1 fruit fly cellular context compared by ENCODE assay signal in genomic region chr3R:9126902-9127625, dm6.
TF ChIP-seq lines count a peak whose summit lies in the region.

No protein-coding gene starts in this region.

TF ChIP-seq in whole organism, embryonic, 481 proteins besides CTCF, POLR2A, EP300 and RAD21 (continued from another document and continues in another):
- TF ChIP-seq CG9797 (GFP tag; optimal IDR thresholded peaks at IDR 0.05; lab: Kevin White, UChicago) (no peak), usp (GFP tag; optimal IDR thresholded peaks at IDR 0.05; lab: Kevin White, UChicago) (no peak), croc (GFP tag; conservative IDR thresholded peaks at IDR 0.05; lab: Robert Waterston, UW) (no peak; the same call in 2 of the 3 replicates), CG12942 (GFP tag; optimal IDR thresholded peaks at IDR 0.05; lab: Kevin White, UChicago) (no peak), ewg (GFP tag; optimal IDR thresholded peaks at IDR 0.05; lab: Kevin White, UChicago) (no peak), CG16863 (GFP tag; optimal IDR thresholded peaks at IDR 0.05; lab: Kevin White, UChicago) (no peak), CG30403 (GFP tag; optimal IDR thresholded peaks at IDR 0.05; lab: Kevin White, UChicago) (no peak), CG1602 (GFP tag; optimal IDR thresholded peaks at IDR 0.05; lab: Kevin White, UChicago) (no peak), chm (GFP tag; IDR thresholded peaks at IDR 0.05; lab: Robert Waterston, UW) (peak; percentile 34; the same call in 1 of the 2 replicates), CG15073 (GFP tag; optimal IDR thresholded peaks at IDR 0.05; lab: Kevin White, UChicago) (no peak), ac (GFP tag; optimal IDR thresholded peaks at IDR 0.05; lab: Kevin White, UChicago) (peak; percentile 31), nom (GFP tag; optimal IDR thresholded peaks at IDR 0.05; lab: Kevin White, UChicago) (no peak), ssp (GFP tag; IDR thresholded peaks at IDR 0.05; lab: Robert Waterston, UW) (no peak), CG17359 (tag; optimal IDR thresholded peaks at IDR 0.05; lab: Kevin White, UChicago) (peak; percentile 79), CG6254 (GFP tag; optimal IDR thresholded peaks at IDR 0.05; lab: Kevin White, UChicago) (peak; percentile 57), CG15696 (tag; optimal IDR thresholded peaks at IDR 0.05; lab: Kevin White, UChicago) (peak; percentile 85), CG17829 (tag; optimal IDR thresholded peaks at IDR 0.05; lab: Kevin White, UChicago) (peak; percentile 32), HLHmδ (GFP tag; optimal IDR thresholded peaks at IDR 0.05; lab: Kevin White, UChicago) (peak; percentile 83), Sin3A (optimal IDR thresholded peaks at IDR 0.05; lab: Kevin White, UChicago) (no peak), Jarid2 (GFP tag; optimal IDR thresholded peaks at IDR 0.05; lab: Kevin White, UChicago) (peak; percentile 62), Optix (GFP tag; IDR thresholded peaks at IDR 0.05; lab: Robert Waterston, UW) (no peak), Sox100B (GFP tag; optimal IDR thresholded peaks at IDR 0.05; lab: Kevin White, UChicago) (peak; percentile 89), CG14860 (GFP tag; IDR thresholded peaks at IDR 0.05; lab: Robert Waterston, UW; ENCODE audit: partially characterized antibody) (no peak), CG11723 (GFP tag; optimal IDR thresholded peaks at IDR 0.05; lab: Kevin White, UChicago) (no peak), z (GFP tag; IDR thresholded peaks at IDR 0.05; lab: Robert Waterston, UW) (0 out of 3 replicates have a peak, but pooled peaks have one; percentile 10), Oaz (GFP tag; IDR thresholded peaks at IDR 0.05; lab: Robert Waterston, UW) (no peak), Ets97D (GFP tag; optimal IDR thresholded peaks at IDR 0.05; lab: Kevin White, UChicago) (no peak), mld (GFP tag; IDR thresholded peaks at IDR 0.05; lab: Robert Waterston, UW; ENCODE audit: partially characterized antibody) (no peak), MBD-R2 (GFP tag; IDR thresholded peaks at IDR 0.05; lab: Robert Waterston, UW) (no peak), CG7928 (GFP tag; optimal IDR thresholded peaks at IDR 0.05; lab: Kevin White, UChicago) (peak; percentile 46), CG11456 (GFP tag; IDR thresholded peaks at IDR 0.05; lab: Robert Waterston, UW) (no peak), BEAF-32 (GFP tag; optimal IDR thresholded peaks at IDR 0.05; lab: Kevin White, UChicago) (no peak), CG14710 (tag; optimal IDR thresholded peaks at IDR 0.05; lab: Kevin White, UChicago) (peak; percentile 68), pita (GFP tag; optimal IDR thresholded peaks at IDR 0.05; lab: Kevin White, UChicago) (no peak), CG14050 (GFP tag; IDR thresholded peaks at IDR 0.05; lab: Robert Waterston, UW) (no peak), CG34224 (GFP tag; IDR thresholded peaks at IDR 0.05; lab: Robert Waterston, UW; ENCODE audit: partially characterized antibody) (no peak), Elba2 (GFP tag; optimal IDR thresholded peaks at IDR 0.05; lab: Kevin White, UChicago) (no peak), prd (optimal IDR thresholded peaks at IDR 0.05; lab: Kevin White, UChicago) (no peak), prd (GFP tag; IDR thresholded peaks at IDR 0.05; lab: Robert Waterston, UW) (peak; percentile 33; the same call in 2 of the 3 replicates), lola (GFP tag; optimal IDR thresholded peaks at IDR 0.05; lab: Kevin White, UChicago) (no peak), CG7357 (GFP tag; IDR thresholded peaks at IDR 0.05; lab: Robert Waterston, UW) (no peak), sim (GFP tag; IDR thresholded peaks at IDR 0.05; lab: Robert Waterston, UW) (peak; percentile 53; the same call in 1 of the 2 replicates), CG9437 (GFP tag; optimal IDR thresholded peaks at IDR 0.05; lab: Kevin White, UChicago) (no peak), so (GFP tag; IDR thresholded peaks at IDR 0.05; lab: Robert Waterston, UW) (peak; percentile 80; the same call in 2 of the 3 replicates), gce (GFP tag; IDR thresholded peaks at IDR 0.05; lab: Robert Waterston, UW) (peak; percentile 71; the same call in 2 of the 3 replicates), CG12219 (GFP tag; optimal IDR thresholded peaks at IDR 0.05; lab: Kevin White, UChicago) (peak; percentile 22), CG10462 (GFP tag; optimal IDR thresholded peaks at IDR 0.05; lab: Kevin White, UChicago) (no peak), CG15479 (GFP tag; optimal IDR thresholded peaks at IDR 0.05; lab: Kevin White, UChicago) (peak; percentile 8), cad (GFP tag; optimal IDR thresholded peaks at IDR 0.05; lab: Kevin White, UChicago) (no peak), CG43689 (GFP tag; IDR thresholded peaks at IDR 0.05; lab: Robert Waterston, UW) (no peak), YL-1 (GFP tag; optimal IDR thresholded peaks at IDR 0.05; lab: Kevin White, UChicago) (no peak), CoRest (tag; optimal IDR thresholded peaks at IDR 0.05; lab: Kevin White, UChicago) (peak; percentile 43), mam (GFP tag; optimal IDR thresholded peaks at IDR 0.05; lab: Kevin White, UChicago) (no peak), Hmx (GFP tag; optimal IDR thresholded peaks at IDR 0.05; lab: Kevin White, UChicago) (no peak), pan (optimal IDR thresholded peaks at IDR 0.05; lab: Kevin White, UChicago) (no peak), pan (GFP tag; optimal IDR thresholded peaks at IDR 0.05 in 1 of 2, IDR thresholded peaks at IDR 0.05 in 1 of 2) (peak in 1 of 2 experiments; percentile 65), CG17568 (GFP tag; optimal IDR thresholded peaks at IDR 0.05; lab: Kevin White, UChicago) (peak; percentile 45), Hr39 (optimal IDR thresholded peaks at IDR 0.05; lab: Kevin White, UChicago) (no peak), CG2120 (GFP tag; optimal IDR thresholded peaks at IDR 0.05; lab: Kevin White, UChicago) (peak; percentile 8), ems (GFP tag; optimal IDR thresholded peaks at IDR 0.05; lab: Kevin White, UChicago) (peak; percentile 16), Ssrp (tag; optimal IDR thresholded peaks at IDR 0.05; lab: Kevin White, UChicago) (no peak), luna (GFP tag; optimal IDR thresholded peaks at IDR 0.05; lab: Kevin White, UChicago) (no peak), CG33213 (GFP tag; optimal IDR thresholded peaks at IDR 0.05; lab: Kevin White, UChicago) (no peak), az2 (GFP tag; optimal IDR thresholded peaks at IDR 0.05; lab: Kevin White, UChicago) (no peak), gsb (GFP tag; IDR thresholded peaks at IDR 0.05; lab: Robert Waterston, UW) (no peak), CG5953 (GFP tag; IDR thresholded peaks at IDR 0.05; lab: Robert Waterston, UW) (peak; percentile 40; the same call in 1 of the 2 replicates), Fer3 (tag; optimal IDR thresholded peaks at IDR 0.05; lab: Kevin White, UChicago) (peak; percentile 68), ash1 (GFP tag; optimal IDR thresholded peaks at IDR 0.05; lab: Kevin White, UChicago) (peak; percentile 65), lbe (GFP tag; optimal IDR thresholded peaks at IDR 0.05; lab: Kevin White, UChicago) (no peak), CG6813 (GFP tag; optimal IDR thresholded peaks at IDR 0.05; lab: Kevin White, UChicago) (peak; percentile 91), scrt (GFP tag; optimal IDR thresholded peaks at IDR 0.05; lab: Kevin White, UChicago) (peak; percentile 66), Poxn (GFP tag; IDR thresholded peaks at IDR 0.05; lab: Robert Waterston, UW) (no peak), CG10431 (GFP tag; optimal IDR thresholded peaks at IDR 0.05; lab: Kevin White, UChicago) (peak; percentile 4), crol (GFP tag; IDR thresholded peaks at IDR 0.05; lab: Robert Waterston, UW) (peak; percentile 56), CG3065 (GFP tag; optimal IDR thresholded peaks at IDR 0.05; lab: Kevin White, UChicago) (no peak), CG4730 (GFP tag; IDR thresholded peaks at IDR 0.05; lab: Robert Waterston, UW) (0 out of 2 replicates have a peak, but pooled peaks have one; percentile 6), CG8290 (GFP tag; optimal IDR thresholded peaks at IDR 0.05; lab: Kevin White, UChicago) (peak; percentile 39), CG8290 (tag; optimal IDR thresholded peaks at IDR 0.05; lab: Kevin White, UChicago) (peak in 1 of 2 experiments; percentile 42), Xbp1 (GFP tag; optimal IDR thresholded peaks at IDR 0.05; lab: Kevin White, UChicago) (no peak), eve (GFP tag; optimal IDR thresholded peaks at IDR 0.05; lab: Kevin White, UChicago) (peak in 1 of 2 experiments; percentile 29), CG6272 (GFP tag; IDR thresholded peaks at IDR 0.05; lab: Robert Waterston, UW) (no peak), kni (GFP tag; optimal IDR thresholded peaks at IDR 0.05; lab: Kevin White, UChicago) (peak; percentile 91), sima (GFP tag; optimal IDR thresholded peaks at IDR 0.05; lab: Kevin White, UChicago) (no peak), Sry-β (GFP tag; optimal IDR thresholded peaks at IDR 0.05; lab: Kevin White, UChicago) (peak; percentile 63), CG7963 (GFP tag; IDR thresholded peaks at IDR 0.05; lab: Robert Waterston, UW; ENCODE audit: partially characterized antibody) (no peak), CG4360 (GFP tag; IDR thresholded peaks at IDR 0.05; lab: Robert Waterston, UW) (peak; percentile 35; the same call in 1 of the 2 replicates), Hand (GFP tag; optimal IDR thresholded peaks at IDR 0.05; lab: Kevin White, UChicago) (no peak), zfh1 (GFP tag; IDR thresholded peaks at IDR 0.05; lab: Robert Waterston, UW) (peak; percentile 48; the same call in 1 of the 3 replicates), CG11696 (GFP tag; IDR thresholded peaks at IDR 0.05; lab: Robert Waterston, UW) (peak; percentile 44; the same call in 1 of the 2 replicates), Deaf1 (tag; optimal IDR thresholded peaks at IDR 0.05; lab: Kevin White, UChicago) (no peak), PHDP (tag; optimal IDR thresholded peaks at IDR 0.05; lab: Kevin White, UChicago) (peak; percentile 72), fru (optimal IDR thresholded peaks at IDR 0.05; lab: Kevin White, UChicago) (no peak), CG6854 (GFP tag; optimal IDR thresholded peaks at IDR 0.05; lab: Kevin White, UChicago) (peak; percentile 70), ken (GFP tag; IDR thresholded peaks at IDR 0.05; lab: Robert Waterston, UW) (no peak), CG8944 (GFP tag; optimal IDR thresholded peaks at IDR 0.05; lab: Kevin White, UChicago) (no peak), slbo (GFP tag; IDR thresholded peaks at IDR 0.05; lab: Robert Waterston, UW) (no peak), Hr51 (GFP tag; optimal IDR thresholded peaks at IDR 0.05; lab: Kevin White, UChicago) (peak in 1 of 2 experiments; percentile 28), eyg (GFP tag; optimal IDR thresholded peaks at IDR 0.05; lab: Kevin White, UChicago) (peak; percentile 27), B-H2 (GFP tag; optimal IDR thresholded peaks at IDR 0.05; lab: Kevin White, UChicago) (peak; percentile 8), al (GFP tag; IDR thresholded peaks at IDR 0.05; lab: Robert Waterston, UW) (no peak), CG15514 (GFP tag; optimal IDR thresholded peaks at IDR 0.05; lab: Kevin White, UChicago) (peak; percentile 63), CG3726 (GFP tag; IDR thresholded peaks at IDR 0.05; lab: Robert Waterston, UW) (peak; percentile 40; the same call in 1 of the 3 replicates), Blimp-1 (GFP tag; optimal IDR thresholded peaks at IDR 0.05; lab: Kevin White, UChicago) (peak; percentile 67), CG10366 (GFP tag; IDR thresholded peaks at IDR 0.05; lab: Robert Waterston, UW) (no peak), Stat92E (GFP tag; optimal IDR thresholded peaks at IDR 0.05; lab: Kevin White, UChicago) (no peak), zen (tag; optimal IDR thresholded peaks at IDR 0.05; lab: Kevin White, UChicago) (no peak), CrebB (tag; optimal IDR thresholded peaks at IDR 0.05; lab: Kevin White, UChicago) (peak; percentile 60), CG13287 (GFP tag; IDR thresholded peaks at IDR 0.05; lab: Robert Waterston, UW; ENCODE audit: partially characterized antibody) (no peak), pho (GFP tag; optimal IDR thresholded peaks at IDR 0.05; lab: Kevin White, UChicago) (no peak), btn (GFP tag; optimal IDR thresholded peaks at IDR 0.05; lab: Kevin White, UChicago) (no peak), CG2678 (tag; optimal IDR thresholded peaks at IDR 0.05; lab: Kevin White, UChicago) (peak; percentile 83), CkIIα-i1 (GFP tag; IDR thresholded peaks at IDR 0.05; lab: Robert Waterston, UW) (no peak), disco-r (GFP tag; optimal IDR thresholded peaks at IDR 0.05; lab: Kevin White, UChicago) (peak; percentile 37), Hr3 (GFP tag; optimal IDR thresholded peaks at IDR 0.05; lab: Kevin White, UChicago) (no peak), CG5245 (GFP tag; optimal IDR thresholded peaks at IDR 0.05; lab: Kevin White, UChicago) (no peak), nerfin-1 (tag; optimal IDR thresholded peaks at IDR 0.05; lab: Kevin White, UChicago) (peak; percentile 77), H2.0 (GFP tag; IDR thresholded peaks at IDR 0.05; lab: Robert Waterston, UW) (no peak), fd3F (GFP tag; optimal IDR thresholded peaks at IDR 0.05; lab: Kevin White, UChicago) (peak; percentile 28), Nf-YB (GFP tag; optimal IDR thresholded peaks at IDR 0.05; lab: Kevin White, UChicago) (no peak), Doc2 (GFP tag; IDR thresholded peaks at IDR 0.05; lab: Robert Waterston, UW) (no peak), CG4328 (GFP tag; optimal IDR thresholded peaks at IDR 0.05; lab: Kevin White, UChicago) (peak; percentile 75), gt (GFP tag; IDR thresholded peaks at IDR 0.05; lab: Robert Waterston, UW) (no peak), Vsx1 (GFP tag; optimal IDR thresholded peaks at IDR 0.05; lab: Kevin White, UChicago) (peak; percentile 80), ro (GFP tag; IDR thresholded peaks at IDR 0.05; lab: Robert Waterston, UW) (no peak), danr (GFP tag; IDR thresholded peaks at IDR 0.05; lab: Robert Waterston, UW) (no peak), CG31224 (GFP tag; IDR thresholded peaks at IDR 0.05; lab: Robert Waterston, UW) (0 out of 2 replicates have a peak, but pooled peaks have one; percentile 18), gro (GFP tag; optimal IDR thresholded peaks at IDR 0.05; lab: Kevin White, UChicago) (no peak), dati (GFP tag; IDR thresholded peaks at IDR 0.05; lab: Robert Waterston, UW) (no peak), CG6689 (GFP tag; IDR thresholded peaks at IDR 0.05; lab: Robert Waterston, UW) (peak; percentile 51), Dbx (GFP tag; IDR thresholded peaks at IDR 0.05; lab: Robert Waterston, UW) (peak; percentile 45; the same call in 1 of the 3 replicates), HLH3B (GFP tag; IDR thresholded peaks at IDR 0.05; lab: Robert Waterston, UW) (peak; percentile 69; the same call in 1 of the 2 replicates), Sox102F (GFP tag; optimal IDR thresholded peaks at IDR 0.05; lab: Kevin White, UChicago) (peak; percentile 41), jing (GFP tag; optimal IDR thresholded peaks at IDR 0.05; lab: Kevin White, UChicago) (no peak)
